Fruit fly (Drosophila melanogaster): ENCODE data around the gene CG31140.

Gene CG31140

DNA sequence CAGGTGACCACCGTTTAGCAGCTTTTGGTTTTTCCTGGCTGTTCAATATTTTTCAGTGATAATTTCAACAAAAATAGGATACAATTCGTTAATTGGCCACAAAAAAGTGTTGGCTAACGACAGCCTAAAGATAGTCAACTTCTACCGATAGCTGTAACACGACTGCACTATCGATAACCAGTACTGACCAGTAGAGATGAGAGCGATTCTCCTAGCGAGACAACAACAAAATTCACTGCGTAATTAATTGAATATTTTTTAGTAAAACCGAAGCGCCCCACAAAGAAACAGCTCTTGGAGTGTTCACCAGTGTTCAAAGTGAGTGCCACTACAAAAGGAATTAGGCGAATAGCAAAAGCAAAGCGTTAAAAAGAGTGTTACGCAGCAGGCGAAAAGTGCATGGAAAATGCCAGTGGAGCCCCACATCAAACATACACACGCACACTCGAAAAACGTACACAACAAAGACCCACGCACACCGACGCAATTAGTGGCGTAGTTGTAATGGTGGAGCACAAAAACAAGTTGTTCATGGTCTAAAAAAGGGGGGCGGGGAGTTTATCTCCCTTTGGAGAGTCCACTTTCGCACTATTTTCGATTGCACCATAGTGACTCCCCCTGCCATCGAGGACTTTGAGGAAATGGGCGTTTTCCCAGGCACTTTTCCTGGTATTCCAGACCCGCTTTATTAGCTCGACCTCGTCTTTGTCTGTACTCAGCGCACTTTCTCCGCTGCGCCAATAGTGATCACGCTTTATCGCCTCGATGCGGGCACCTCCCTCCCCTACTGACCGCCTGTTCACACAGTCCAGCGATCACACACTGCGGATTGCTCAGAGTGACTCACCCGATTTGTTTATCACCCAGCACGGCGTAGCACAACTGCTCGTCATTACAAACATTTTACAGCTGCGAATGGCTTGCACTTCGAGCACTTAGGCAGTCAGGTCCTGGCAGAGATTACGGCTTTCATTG is 30.1 kb downstream of the CG31140 start, which contains the start of the genes Epp and Rab7:
Epp (minus strand) TSS at position 94 of the 975 bp plus-strand sequence.
Rab7 (plus strand) TSS at position 186 of the 975 bp plus-strand sequence.
- no peak for TF ChIP-seq CG9948 (tag; optimal IDR thresholded peaks at IDR 0.05)
- peak; percentile 34; the same call in 1 of the 2 replicates for TF ChIP-seq Ets98B (GFP tag; IDR thresholded peaks at IDR 0.05)
- TF ChIP-seq CG8301 (tag; optimal IDR thresholded peaks at IDR 0.05) = peak; percentile 11
- no peak for TF ChIP-seq Pif1A (GFP tag; optimal IDR thresholded peaks at IDR 0.05)
- no peak for TF ChIP-seq D1 (tag; optimal IDR thresholded peaks at IDR 0.05)
- no peak for TF ChIP-seq rn (GFP tag; IDR thresholded peaks at IDR 0.05)
- TF ChIP-seq CG15710 (tag; optimal IDR thresholded peaks at IDR 0.05) = peak; percentile 7
- peak; percentile 9 for TF ChIP-seq Snoo (tag; optimal IDR thresholded peaks at IDR 0.05)
- peak; percentile 54; the same call in 2 of the 3 replicates for TF ChIP-seq CG4496 (GFP tag; IDR thresholded peaks at IDR 0.05)
- no peak for TF ChIP-seq CG17806 (tag; optimal IDR thresholded peaks at IDR 0.05)
- no peak for TF ChIP-seq CG10348 (GFP tag; IDR thresholded peaks at IDR 0.05)
- TF ChIP-seq CG13204 (GFP tag; optimal IDR thresholded peaks at IDR 0.05) = no peak
- TF ChIP-seq CG8159 (tag; optimal IDR thresholded peaks at IDR 0.05) = no peak
- peak; percentile 5 for TF ChIP-seq CG34367 (tag; optimal IDR thresholded peaks at IDR 0.05)
- no peak for TF ChIP-seq CG14655 (GFP tag; optimal IDR thresholded peaks at IDR 0.05)
- TF ChIP-seq gl (tag; optimal IDR thresholded peaks at IDR 0.05) = peak; percentile 68
- peak; percentile 28 for TF ChIP-seq CG32121 (GFP tag; IDR thresholded peaks at IDR 0.05)
- TF ChIP-seq CG12605 (GFP tag; IDR thresholded peaks at IDR 0.05) = peak; percentile 41
- TF ChIP-seq Pif1B (GFP tag; optimal IDR thresholded peaks at IDR 0.05) = no peak
- TF ChIP-seq EcR (GFP tag; optimal IDR thresholded peaks at IDR 0.05) = peak; percentile 48
- TF ChIP-seq fd96Ca (GFP tag; IDR thresholded peaks at IDR 0.05) = peak; percentile 47; the same call in 1 of the 3 replicates

- TF ChIP-seq CG34367 (tag; optimal IDR thresholded peaks at IDR 0.05) = no peak
- TF ChIP-seq EcR (GFP tag; optimal IDR thresholded peaks at IDR 0.05) = no peak
- no peak for TF ChIP-seq D1 (tag; optimal IDR thresholded peaks at IDR 0.05)
- no peak for TF ChIP-seq Pif1B (GFP tag; optimal IDR thresholded peaks at IDR 0.05)
- TF ChIP-seq CG10348 (GFP tag; IDR thresholded peaks at IDR 0.05) = no peak
- TF ChIP-seq Pif1A (GFP tag; optimal IDR thresholded peaks at IDR 0.05) = no peak
- TF ChIP-seq CG8301 (tag; optimal IDR thresholded peaks at IDR 0.05) = no peak
- no peak for TF ChIP-seq CG17806 (tag; optimal IDR thresholded peaks at IDR 0.05)
- TF ChIP-seq CG32121 (GFP tag; IDR thresholded peaks at IDR 0.05) = no peak
- TF ChIP-seq CG13204 (GFP tag; optimal IDR thresholded peaks at IDR 0.05) = no peak
Observed at dm6 chr3R:23994578-23994977, 31.6 kb downstream of the CG31140 start.

dm6 chr3R:23995460-23995859 is 32.5 kb downstream of the CG31140 start, which contains the start of gene CG33108:
CG33108 (plus strand) TSS chr3R:23995659.
- TF ChIP-seq CG12605 (GFP tag; IDR thresholded peaks at IDR 0.05) (no peak), EcR (GFP tag; optimal IDR thresholded peaks at IDR 0.05) (no peak), CG32121 (GFP tag; IDR thresholded peaks at IDR 0.05) (no peak), Pif1A (GFP tag; optimal IDR thresholded peaks at IDR 0.05) (no peak), CG13204 (GFP tag; optimal IDR thresholded peaks at IDR 0.05) (no peak), Ets98B (GFP tag; IDR thresholded peaks at IDR 0.05) (no peak), fd96Ca (GFP tag; IDR thresholded peaks at IDR 0.05) (no peak), Pif1B (GFP tag; optimal IDR thresholded peaks at IDR 0.05) (no peak), CG4496 (GFP tag; IDR thresholded peaks at IDR 0.05) (no peak), D1 (tag; optimal IDR thresholded peaks at IDR 0.05) (no peak), CG9948 (tag; optimal IDR thresholded peaks at IDR 0.05) (no peak), CG8301 (tag; optimal IDR thresholded peaks at IDR 0.05) (no peak), gl (tag; optimal IDR thresholded peaks at IDR 0.05) (no peak), CG10348 (GFP tag; IDR thresholded peaks at IDR 0.05) (no peak), CG8159 (tag; optimal IDR thresholded peaks at IDR 0.05) (no peak), CG34367 (tag; optimal IDR thresholded peaks at IDR 0.05) (no peak), rn (GFP tag; IDR thresholded peaks at IDR 0.05) (no peak), CG14655 (GFP tag; optimal IDR thresholded peaks at IDR 0.05) (no peak)

DNA sequence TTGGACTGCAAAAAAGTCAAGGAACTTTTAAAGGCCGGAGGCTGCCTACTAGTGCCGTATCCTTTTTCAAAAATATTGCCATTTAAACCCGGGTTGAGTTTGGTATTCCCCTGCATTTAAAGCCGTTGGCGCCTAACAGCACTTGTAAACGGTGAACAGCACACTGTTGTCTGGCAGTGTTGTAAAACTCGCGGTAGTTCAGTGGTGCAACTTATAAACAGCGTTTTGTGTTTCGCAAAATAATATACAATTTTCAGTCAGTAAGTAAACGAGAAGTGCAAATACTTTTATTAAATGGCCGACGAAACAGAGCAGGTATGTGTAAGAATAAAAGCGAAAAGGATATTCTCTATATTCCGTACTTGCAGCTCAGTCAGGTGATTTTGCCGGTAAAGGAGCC is 33.2 kb downstream of the CG31140 start, which contains the start of gene LSm3:
LSm3 (plus strand) TSS at position 39 of the 400 bp plus-strand sequence.
- no peak for TF ChIP-seq fd96Ca (GFP tag; IDR thresholded peaks at IDR 0.05)
- TF ChIP-seq gl (tag; optimal IDR thresholded peaks at IDR 0.05) = no peak
- TF ChIP-seq CG4496 (GFP tag; IDR thresholded peaks at IDR 0.05) = no peak
- no peak for TF ChIP-seq CG9948 (tag; optimal IDR thresholded peaks at IDR 0.05)
- TF ChIP-seq CG8159 (tag; optimal IDR thresholded peaks at IDR 0.05) = no peak

- TF ChIP-seq CG9948 (tag; optimal IDR thresholded peaks at IDR 0.05) = no peak
Observed at dm6 chr3R:24001150-24001549, 38.2 kb downstream of the CG31140 start.

DNA sequence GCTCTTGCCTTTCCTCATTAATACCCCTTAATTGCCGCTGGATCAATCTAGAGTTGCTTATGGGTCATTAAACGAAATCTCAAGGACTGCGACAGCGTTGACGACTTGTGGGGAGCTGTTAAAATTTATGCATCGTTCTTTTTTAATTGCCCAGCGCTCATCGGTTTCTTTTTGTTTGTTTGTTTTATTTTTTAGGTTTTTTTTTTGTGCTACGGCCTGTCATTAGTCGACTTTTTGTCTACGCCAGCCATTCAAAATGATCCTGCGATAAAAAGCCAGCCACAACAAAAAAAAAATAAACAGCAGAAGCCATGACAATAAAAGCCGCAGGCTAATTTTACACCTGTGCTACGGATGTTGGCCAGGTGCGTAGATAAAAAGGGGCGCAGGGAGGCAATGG is 41.0 kb downstream of the CG31140 start:
- no peak for TF ChIP-seq Ets98B (GFP tag; IDR thresholded peaks at IDR 0.05)
- peak; percentile 34 for TF ChIP-seq CG9948 (tag; optimal IDR thresholded peaks at IDR 0.05)
- TF ChIP-seq fd96Ca (GFP tag; IDR thresholded peaks at IDR 0.05) = no peak
- peak; percentile 21 for TF ChIP-seq Pif1A (GFP tag; optimal IDR thresholded peaks at IDR 0.05)
- peak; percentile 44 for TF ChIP-seq CG15710 (tag; optimal IDR thresholded peaks at IDR 0.05)
- TF ChIP-seq EcR (GFP tag; optimal IDR thresholded peaks at IDR 0.05) = peak; percentile 80
- TF ChIP-seq CG4496 (GFP tag; IDR thresholded peaks at IDR 0.05) = no peak
- peak; percentile 50 for TF ChIP-seq CG8159 (tag; optimal IDR thresholded peaks at IDR 0.05)
- peak; percentile 44 for TF ChIP-seq CG34367 (tag; optimal IDR thresholded peaks at IDR 0.05)
- no peak for TF ChIP-seq Snoo (tag; optimal IDR thresholded peaks at IDR 0.05)
- TF ChIP-seq CG17806 (tag; optimal IDR thresholded peaks at IDR 0.05) = peak; percentile 50
- TF ChIP-seq rn (GFP tag; IDR thresholded peaks at IDR 0.05) = no peak
- TF ChIP-seq CG12605 (GFP tag; IDR thresholded peaks at IDR 0.05) = no peak
- peak; percentile 76 for TF ChIP-seq gl (tag; optimal IDR thresholded peaks at IDR 0.05)
- no peak for TF ChIP-seq D1 (tag; optimal IDR thresholded peaks at IDR 0.05)
- TF ChIP-seq CG13204 (GFP tag; optimal IDR thresholded peaks at IDR 0.05) = peak; percentile 51
- TF ChIP-seq CG14655 (GFP tag; optimal IDR thresholded peaks at IDR 0.05) = no peak

Data from whole organism, pupa.